Worm (Caenorhabditis elegans) whole organism, mixed stage, embryonic: ENCODE results near the gene srx-77.

ENCODE experiments used
- bed-3 ChIP-seq: fragments of 200-800 bp; sonication (Bioruptor generic); optimal IDR thresholded peaks from 3 replicates; lab custom pipeline; 2018; ENCODE audit warnings: mild to moderate bottlenecking, missing genetic modification characterization, moderate library complexity, missing compliant biosample characterization
- ces-1 ChIP-seq: fragments of 150-350 bp; optimal IDR thresholded peaks from 2 replicates; lab custom pipeline; 2014; ENCODE audit warnings: missing biosample characterization, missing genetic modification reagents, missing genetic modification characterization
- elt-3 ChIP-seq: fragments of 150-350 bp; optimal IDR thresholded peaks from 2 replicates; lab custom pipeline; 2014; ENCODE audit warnings: missing biosample characterization, missing genetic modification characterization
- lsy-2 ChIP-seq: fragments of 150-350 bp; optimal IDR thresholded peaks from 2 replicates; lab custom pipeline; 2014; ENCODE audit warnings: missing biosample characterization, missing genetic modification characterization
- nhr-76 ChIP-seq: sonication (generic microtip); optimal IDR thresholded peaks from 2 replicates; lab custom pipeline; 2017; ENCODE audit warnings: missing biosample characterization, missing genetic modification characterization
- sem-2 ChIP-seq: fragments of 200-800 bp; sonication (Bioruptor generic); optimal IDR thresholded peaks from 2 replicates; lab custom pipeline; 2018; ENCODE audit warnings: mild to moderate bottlenecking, missing genetic modification characterization, missing compliant biosample characterization
- snpc-4 ChIP-seq: fragments of 150-350 bp; optimal IDR thresholded peaks from 2 replicates; lab custom pipeline; 2014; ENCODE audit warnings: missing biosample characterization, missing genetic modification characterization
- sptf-1 ChIP-seq: sonication (generic microtip); optimal IDR thresholded peaks from 2 replicates; lab custom pipeline; 2017; ENCODE audit warnings: mild to moderate bottlenecking, missing genetic modification characterization, moderate library complexity, missing compliant biosample characterization
- unc-39 ChIP-seq: fragments of 150-350 bp; optimal IDR thresholded peaks from 2 replicates; lab custom pipeline; 2014; ENCODE audit warnings: missing biosample characterization, missing genetic modification characterization
- unc-62 ChIP-seq: fragments of 150-350 bp; optimal IDR thresholded peaks from 2 replicates; lab custom pipeline; 2014; ENCODE audit warnings: missing biosample characterization, missing genetic modification reagents, missing genetic modification characterization

ce11 chrV:4694466-4695092, 26.0 kb upstream of the srx-77 start:
- TF ChIP-seq unc-62 (GFP tag; lab: Kevin White, UChicago), result no peak
- no peak for TF ChIP-seq lsy-2 (tag; lab: Kevin White, UChicago)
- no peak for TF ChIP-seq sptf-1 (tag; lab: Kevin White, UChicago)
- TF ChIP-seq sem-2, result no peak
- TF ChIP-seq bed-3, result no peak
- TF ChIP-seq nhr-76, result no peak
- no peak for TF ChIP-seq unc-39
- no peak for TF ChIP-seq snpc-4 (tag; lab: Kevin White, UChicago)
- TF ChIP-seq elt-3 (tag; lab: Kevin White, UChicago), result no peak
- no peak for TF ChIP-seq ces-1 (GFP tag; lab: Kevin White, UChicago)
